Worm (Caenorhabditis elegans): ENCODE results near the gene F17H10.1.
A peak's percentile ranks its signal among the peaks of the same experiment; 100 is the strongest.

The F17H10.1 gene

DNA sequence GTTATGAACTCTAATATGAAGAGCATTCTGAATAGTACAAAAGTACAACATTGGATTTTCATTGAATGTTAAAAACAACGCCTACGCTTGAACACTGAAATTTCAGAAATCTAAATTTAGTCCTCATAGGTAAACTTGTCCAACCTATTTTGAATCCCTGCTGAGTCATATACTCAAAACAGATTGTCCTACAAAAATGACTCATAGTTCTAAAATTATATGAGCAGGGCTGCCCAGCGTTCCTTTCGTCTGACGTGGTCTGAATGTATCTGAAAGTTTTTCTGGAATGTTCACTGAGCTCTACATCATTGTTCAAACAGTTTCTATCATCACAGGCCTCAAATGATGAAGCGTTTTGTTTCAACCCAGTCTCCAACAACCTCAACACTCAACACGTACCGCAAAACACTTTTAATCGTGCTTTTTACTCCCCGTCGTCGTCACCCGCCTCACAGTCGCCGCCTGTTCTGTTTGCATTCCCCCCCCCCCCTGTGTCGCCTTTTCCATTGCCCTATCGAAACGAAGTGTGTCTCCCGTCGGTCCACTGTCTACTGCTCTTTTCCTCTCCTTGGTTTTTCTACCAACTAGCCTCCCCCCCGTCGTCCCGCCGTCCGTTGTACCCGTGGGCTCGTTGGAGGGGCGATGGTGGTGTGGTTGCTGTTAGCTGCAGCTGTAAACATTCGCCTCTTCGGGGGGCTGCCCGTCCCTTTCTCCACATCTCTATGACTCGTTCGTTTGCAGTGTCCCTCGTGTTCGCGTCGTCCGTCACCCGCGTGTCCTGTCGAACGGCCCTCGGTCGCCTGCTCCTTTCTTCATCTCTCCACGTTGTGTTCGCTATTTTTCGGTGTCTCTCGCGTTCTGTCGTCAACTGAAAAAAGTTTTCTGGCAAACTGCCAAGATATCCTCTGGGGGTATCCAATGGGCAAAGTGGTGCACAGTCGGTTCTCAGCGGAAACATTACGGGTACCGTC is 39.0 kb downstream of the F17H10.1 start (continued):
- TF ChIP-seq lsy-27 (tag; optimal IDR thresholded peaks at IDR 0.05; ENCODE audit: borderline replicate concordance, insufficient read depth) (no peak), ztf-26 (tag; optimal IDR thresholded peaks at IDR 0.05) (peak; percentile 12), F10E7.11 (tag; optimal IDR thresholded peaks at IDR 0.05) (no peak), somi-1 (GFP tag; optimal IDR thresholded peaks at IDR 0.05) (peak; percentile 15)

DNA sequence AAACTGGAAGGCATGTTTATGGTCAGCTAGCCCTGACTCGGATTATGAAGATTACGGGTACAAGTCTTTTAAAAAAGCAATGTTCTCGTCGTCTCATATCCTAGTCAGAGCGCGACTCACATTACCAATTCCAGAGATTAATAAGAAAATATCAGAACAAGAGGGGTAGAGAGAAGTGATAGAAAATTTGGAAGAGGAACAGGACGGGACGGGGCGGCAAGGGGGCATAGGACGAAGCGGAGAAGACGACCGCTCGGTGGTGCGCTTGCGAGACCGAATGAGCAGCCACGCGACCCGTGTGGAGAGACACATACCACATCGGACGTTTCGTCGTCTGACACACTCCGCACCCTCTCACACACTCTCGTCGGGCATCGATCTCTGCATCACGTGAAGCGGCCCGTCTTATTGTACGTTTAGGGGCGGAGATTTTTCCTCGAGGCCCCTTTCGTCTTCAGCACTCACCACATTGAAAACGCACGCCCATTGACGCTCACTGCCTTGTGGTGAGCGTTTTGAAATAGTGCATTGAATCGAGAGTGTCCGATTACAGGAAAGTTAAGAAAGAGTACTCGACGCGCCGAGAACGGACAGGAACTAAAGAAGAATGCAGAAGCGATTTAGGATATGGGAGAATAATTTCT is 40.1 kb downstream of the F17H10.1 start:
- TF ChIP-seq lir-1 (GFP tag; conservative IDR thresholded peaks at IDR 0.05) (peak; percentile 96), ekl-4 (GFP tag; IDR thresholded peaks at IDR 0.05) (peak; percentile 86), repo-1 (tag; optimal IDR thresholded peaks at IDR 0.05) (peak; percentile 61), ZK185.1 (tag; optimal IDR thresholded peaks at IDR 0.05; ENCODE audit: poor library complexity, severe bottlenecking) (peak; percentile 76), nfya-1 (tag; optimal IDR thresholded peaks at IDR 0.05; ENCODE audit: borderline replicate concordance, insufficient read depth) (no peak), lin-54 (GFP tag; optimal IDR thresholded peaks at IDR 0.05) (peak; percentile 61), C06A6.2 (GFP tag; conservative IDR thresholded peaks at IDR 0.05) (peak; percentile 89), dpff-1 (tag; optimal IDR thresholded peaks at IDR 0.05) (no peak), rec-8 (tag; optimal IDR thresholded peaks at IDR 0.05) (no peak), ceh-58 (GFP tag; IDR thresholded peaks at IDR 0.05) (0 out of 2 replicates have a peak, but pooled peaks have one; percentile 49), K11D2.4 (GFP tag; IDR thresholded peaks at IDR 0.05) (peak; percentile 89), hrde-1 (tag; optimal IDR thresholded peaks at IDR 0.05; ENCODE audit: borderline replicate concordance) (no peak), bed-1 (GFP tag; IDR thresholded peaks at IDR 0.05) (no peak), egl-44 (GFP tag; IDR thresholded peaks at IDR 0.05) (peak; percentile 69), F37B4.10 (GFP tag; IDR thresholded peaks at IDR 0.05) (no peak), ztf-18 (tag; optimal IDR thresholded peaks at IDR 0.05) (peak; percentile 34), rpc-1 (optimal IDR thresholded peaks at IDR 0.05) (no peak), rpc-1 (tag; optimal IDR thresholded peaks at IDR 0.05) (no peak), D2030.7 (GFP tag; IDR thresholded peaks at IDR 0.05) (no peak), akir-1 (GFP tag; optimal IDR thresholded peaks at IDR 0.05) (no peak), C17E4.6 (GFP tag; IDR thresholded peaks at IDR 0.05) (peak; percentile 24; the same call in 1 of the 2 replicates), attf-5 (GFP tag; optimal IDR thresholded peaks at IDR 0.05) (peak; percentile 77), atf-7 (tag; optimal IDR thresholded peaks at IDR 0.05) (peak; percentile 94), ztf-26 (tag; optimal IDR thresholded peaks at IDR 0.05) (peak; percentile 94), T07F8.4 (tag; optimal IDR thresholded peaks at IDR 0.05) (peak; percentile 45), chd-7 (tag; optimal IDR thresholded peaks at IDR 0.05) (peak; percentile 93), Y95B8A.8 (GFP tag; IDR thresholded peaks at IDR 0.05) (no peak), ceh-79 (tag; optimal IDR thresholded peaks at IDR 0.05) (no peak), snpc-1.3 (tag; optimal IDR thresholded peaks at IDR 0.05; ENCODE audit: insufficient read depth) (peak; percentile 44), ztf-25 (GFP tag; IDR thresholded peaks at IDR 0.05) (no peak), somi-1 (GFP tag; optimal IDR thresholded peaks at IDR 0.05) (peak; percentile 90), cebp-2 (GFP tag; IDR thresholded peaks at IDR 0.05) (0 out of 2 replicates have a peak, but pooled peaks have one; percentile 43), aptf-3 (GFP tag; IDR thresholded peaks at IDR 0.05) (no peak), Y56A3A.18 (GFP tag; IDR thresholded peaks at IDR 0.05) (0 out of 2 replicates have a peak, but pooled peaks have one; percentile 38), dpl-1 (GFP tag; optimal IDR thresholded peaks at IDR 0.05) (no peak), egl-18 (GFP tag; IDR thresholded peaks at IDR 0.05) (no peak; the same call in none of the 2 replicates), ccch-3 (GFP tag; optimal IDR thresholded peaks at IDR 0.05) (no peak), let-607 (tag; optimal IDR thresholded peaks at IDR 0.05) (peak; percentile 53 to 90), attf-3 (GFP tag; conservative IDR thresholded peaks at IDR 0.05) (no peak), let-526 (GFP tag; IDR thresholded peaks at IDR 0.05) (peak; percentile 88; the same call in 1 of the 2 replicates), nhr-120 (GFP tag; IDR thresholded peaks at IDR 0.05) (no peak)

Measured in whole organism, young adult.